Fruit fly (Drosophila melanogaster) ovary, adult (tissue): ENCODE data around the gene rdgA.

Experiments used
- CG17801 ChIP-seq: fragments of 200-800 bp; optimal IDR thresholded peaks from 2 replicates; lab custom pipeline; 2019; ENCODE audit warnings: missing biosample characterization, mild to moderate bottlenecking, missing genetic modification characterization, moderate library complexity; ENCODE audit not compliant: partially characterized antibody

rdgA gene

DNA sequence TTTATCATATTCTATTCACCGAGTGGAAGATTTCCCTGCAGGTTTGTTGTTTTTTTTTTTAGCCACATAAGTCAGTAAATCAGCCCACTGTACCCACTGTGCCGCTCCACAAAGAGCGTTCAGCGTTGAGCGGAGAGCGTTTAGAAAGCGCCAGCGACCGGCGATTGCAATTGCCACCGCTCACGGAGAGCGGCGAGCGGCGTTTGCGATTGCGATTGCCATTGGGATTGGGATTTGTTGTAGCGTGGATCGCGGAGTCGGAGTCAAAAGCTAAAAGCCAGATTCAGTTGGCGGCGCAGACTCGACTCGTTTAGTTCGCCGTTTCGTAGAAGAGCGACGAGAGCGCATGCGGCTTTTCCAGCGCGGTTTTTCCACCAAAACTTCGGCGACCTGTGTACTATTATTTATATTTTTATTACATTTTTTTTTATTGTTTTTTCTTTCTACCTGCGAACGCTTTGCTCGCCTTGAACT lies 123.1 kb downstream of the rdgA start, which contains the start of gene Nost:
Gene Nost (plus strand): TSS at position 306 of the 474 bp plus-strand sequence.
- TF ChIP-seq CG17801 (GFP tag; lab: Kevin White, UChicago): peak; percentile 64

- TF ChIP-seq CG17801 (GFP tag; lab: Kevin White, UChicago): no peak
Observed at dm6 chrX:9036113-9036512, 129.2 kb downstream of the rdgA start.

dm6 chrX:9038778-9039177 lies 131.9 kb downstream of the rdgA start:
- no peak for TF ChIP-seq CG17801 (GFP tag; lab: Kevin White, UChicago)

- no peak for TF ChIP-seq CG17801 (GFP tag; lab: Kevin White, UChicago)
Observed at dm6 chrX:9040855-9041254, 134.0 kb downstream of the rdgA start.

DNA sequence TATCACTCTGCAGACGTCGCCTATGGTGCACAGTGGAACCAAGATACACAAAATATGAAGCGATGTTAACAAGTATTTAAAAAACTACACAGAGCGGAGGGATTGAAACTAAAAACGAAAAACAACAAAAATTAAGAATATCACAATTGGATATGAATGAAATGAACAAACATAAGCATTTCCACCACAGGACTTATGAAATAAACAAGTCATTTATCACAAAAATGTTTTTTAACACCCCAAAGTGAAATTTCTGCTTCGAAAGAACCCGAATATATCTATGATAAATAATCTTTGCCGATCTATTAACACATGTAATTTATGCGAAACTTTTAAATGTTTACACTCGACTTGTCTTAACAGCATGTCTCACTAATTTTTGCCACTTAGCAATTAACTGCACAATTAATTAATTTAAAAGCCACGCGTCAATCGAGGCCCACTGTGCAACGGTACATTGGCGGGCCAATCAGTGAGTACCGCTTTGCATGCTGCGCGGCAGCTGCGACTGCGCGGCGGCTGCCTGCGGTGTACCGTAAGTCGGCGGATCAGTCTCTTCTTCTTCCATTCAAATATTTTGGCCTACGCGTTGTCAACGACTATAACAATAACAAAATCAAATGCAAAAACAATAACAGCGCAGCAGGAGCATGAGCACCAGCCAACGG lies 135.1 kb downstream of the rdgA start:
- peak; percentile 10 for TF ChIP-seq CG17801 (GFP tag; lab: Kevin White, UChicago)

dm6 chrX:9042457-9043045 lies 135.7 kb downstream of the rdgA start:
- TF ChIP-seq CG17801 (GFP tag; lab: Kevin White, UChicago): peak; percentile 59

- no peak for TF ChIP-seq CG17801 (GFP tag; lab: Kevin White, UChicago)
Observed at dm6 chrX:9043711-9044505, 137.0 kb downstream of the rdgA start.

DNA sequence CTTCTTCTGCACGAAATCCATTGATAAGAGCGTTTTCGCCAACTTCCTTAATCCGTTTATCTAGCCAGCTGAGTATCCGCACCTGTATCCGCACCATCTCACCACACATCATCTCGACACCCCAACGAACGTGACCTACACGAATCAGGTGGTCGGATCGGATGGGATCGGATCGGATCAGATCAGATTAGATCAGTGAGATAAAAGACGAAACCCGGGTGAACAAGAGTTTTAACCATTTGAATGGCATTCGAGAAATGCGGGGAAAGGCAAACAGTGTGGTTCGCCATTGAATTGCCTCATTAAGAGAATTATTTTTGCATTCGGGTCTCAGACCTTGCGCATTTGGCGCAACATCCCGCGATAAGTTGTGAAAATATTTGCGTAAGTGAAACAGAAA lies 138.0 kb downstream of the rdgA start:
- TF ChIP-seq CG17801 (GFP tag; lab: Kevin White, UChicago): no peak

DNA sequence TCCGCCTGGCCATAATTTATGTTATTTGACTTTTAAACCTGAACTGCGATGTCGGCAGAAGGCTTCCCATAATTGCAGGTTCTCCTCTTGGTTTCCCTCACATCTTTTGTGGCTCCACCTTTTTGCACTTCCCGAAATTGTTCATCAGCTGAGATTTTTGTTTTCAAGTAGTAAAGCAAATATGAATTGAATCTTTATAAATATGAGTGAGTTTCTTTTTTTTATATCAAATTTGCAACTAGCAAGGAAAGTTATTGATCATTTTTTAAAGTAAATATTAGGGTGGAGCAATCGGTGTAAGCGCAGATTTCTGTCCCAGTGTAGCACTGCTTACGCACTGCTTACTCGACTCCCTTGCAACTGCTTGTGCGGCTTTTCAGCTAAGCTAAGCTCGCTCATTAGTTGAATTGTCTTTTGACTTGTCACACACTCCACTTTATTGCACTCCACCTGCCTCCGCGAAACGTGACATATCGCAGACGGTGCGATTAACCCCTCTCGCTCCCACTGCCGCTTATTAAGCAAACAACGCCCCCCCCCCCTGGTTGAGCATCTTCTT lies 139.6 kb downstream of the rdgA start:
- TF ChIP-seq CG17801 (GFP tag; lab: Kevin White, UChicago): no peak

dm6 chrX:9046986-9047385 lies 140.1 kb downstream of the rdgA start:
- TF ChIP-seq CG17801 (GFP tag; lab: Kevin White, UChicago): peak; percentile 97

- peak; percentile 83 for TF ChIP-seq CG17801 (GFP tag; lab: Kevin White, UChicago)
Observed at dm6 chrX:9047725-9048384, 141.0 kb downstream of the rdgA start.

dm6 chrX:9048385-9048750 lies 141.5 kb downstream of the rdgA start:
- peak; percentile 41 for TF ChIP-seq CG17801 (GFP tag; lab: Kevin White, UChicago)

DNA sequence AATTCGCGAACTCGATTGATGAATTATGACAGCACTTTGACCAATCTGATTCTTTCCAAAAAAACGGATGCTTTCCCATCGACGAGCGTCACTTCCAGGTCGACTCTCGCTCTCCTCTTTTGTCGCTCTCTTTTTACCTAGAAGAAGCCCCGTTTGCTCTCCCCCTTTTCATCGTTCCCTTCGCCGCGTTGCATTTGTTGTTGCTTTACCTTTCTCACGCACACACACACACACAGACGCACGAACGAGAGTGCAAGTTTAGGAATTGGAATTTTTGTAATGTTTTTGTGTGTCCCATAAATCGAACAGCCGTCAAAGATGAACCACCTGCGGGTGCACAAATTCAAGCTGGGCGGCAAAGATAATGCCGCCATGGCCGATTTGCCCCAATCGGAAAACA lies 142.1 kb downstream of the rdgA start:
- no peak for TF ChIP-seq CG17801 (GFP tag; lab: Kevin White, UChicago)

DNA sequence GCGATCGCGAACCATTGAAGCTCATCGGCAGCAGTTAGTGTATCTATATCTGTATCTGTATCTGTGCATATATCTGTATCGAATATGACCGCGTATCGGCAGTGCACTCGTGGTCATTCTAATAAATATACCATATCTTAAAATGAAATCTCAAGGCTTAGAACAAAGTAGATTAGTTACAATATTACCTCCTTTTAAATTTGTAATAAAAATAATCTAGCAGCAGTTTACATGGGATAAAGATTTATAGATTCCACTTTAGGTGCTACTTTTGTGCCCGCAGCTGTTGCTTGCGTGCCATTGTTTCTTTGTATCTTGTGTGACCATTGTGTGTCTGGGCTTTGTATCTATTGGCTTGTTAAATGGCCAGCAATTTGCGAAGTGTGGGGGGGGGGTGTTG lies 153.2 kb downstream of the rdgA start:
- TF ChIP-seq CG17801 (GFP tag; lab: Kevin White, UChicago): peak; percentile 59

- TF ChIP-seq CG17801 (GFP tag; lab: Kevin White, UChicago): peak; percentile 40
Observed at dm6 chrX:9061299-9061698, 154.4 kb downstream of the rdgA start.
